Worm (Caenorhabditis elegans): ENCODE results near the gene mpst-1.

DNA sequence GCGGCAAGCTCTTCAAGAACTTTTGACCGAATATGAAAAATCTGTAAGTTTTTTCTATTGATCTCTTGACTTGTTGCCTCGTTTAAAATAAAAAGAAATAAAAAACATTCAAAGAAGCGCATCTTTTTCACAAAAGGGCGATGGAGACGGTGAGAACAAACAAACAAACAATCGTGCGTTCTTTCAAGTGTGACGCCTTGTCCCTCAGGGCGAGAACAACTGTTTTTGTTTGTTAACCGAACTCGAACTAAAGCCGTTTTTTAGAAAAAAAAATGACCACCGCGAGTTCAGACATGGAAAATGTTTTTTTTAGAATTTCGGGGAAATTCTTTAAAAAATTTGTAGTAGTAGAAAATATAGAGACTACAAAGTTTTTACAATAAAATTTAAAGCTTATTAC, 20.1 kb upstream of the mpst-1 start:
- TF ChIP-seq F13H6.1 (tag; optimal IDR thresholded peaks at IDR 0.05) (no peak), nhr-237 (tag; optimal IDR thresholded peaks at IDR 0.05) (no peak), ceh-82 (tag; optimal IDR thresholded peaks at IDR 0.05) (no peak), mbf-1 (tag; optimal IDR thresholded peaks at IDR 0.05) (no peak), mab-5 (tag; optimal IDR thresholded peaks at IDR 0.05) (no peak), skn-1 (tag; optimal IDR thresholded peaks at IDR 0.05) (no peak), lin-39 (tag; optimal IDR thresholded peaks at IDR 0.05) (no peak), egl-27 (tag; optimal IDR thresholded peaks at IDR 0.05) (no peak), ceh-16 (tag; optimal IDR thresholded peaks at IDR 0.05) (no peak)

Measured in whole organism, L2 larva.